Fruit fly (Drosophila melanogaster): ENCODE data around the gene CG5662.

CG5662 gene

DNA sequence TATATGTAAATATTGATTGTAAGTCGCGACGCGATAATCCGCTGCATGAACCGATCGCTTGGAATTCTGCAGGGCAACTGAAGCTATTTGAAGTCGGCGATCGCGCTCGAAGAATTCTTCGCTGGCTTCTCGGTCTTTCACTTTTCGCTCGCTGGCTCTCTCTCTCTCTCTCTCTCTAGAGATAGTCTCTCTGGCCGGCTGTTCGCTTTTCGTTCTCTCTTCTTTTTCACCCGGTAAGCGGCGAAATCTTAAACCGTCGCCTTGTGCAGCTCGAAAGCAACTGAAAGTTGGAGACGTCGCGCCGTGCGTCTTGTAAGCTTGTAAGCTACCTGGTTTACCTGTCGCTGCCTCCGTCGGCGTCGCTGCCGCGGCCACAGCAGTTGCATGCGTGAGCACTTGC is 47.2 kb upstream of the CG5662 start, which contains the start of gene CG9095 (continued):
- TF ChIP-seq Hr3 (GFP tag; optimal IDR thresholded peaks at IDR 0.05) (no peak), Nf-YB (GFP tag; optimal IDR thresholded peaks at IDR 0.05) (no peak), inv (GFP tag; IDR thresholded peaks at IDR 0.05; ENCODE audit: partially characterized antibody) (no peak), Xrp1 (GFP tag; IDR thresholded peaks at IDR 0.05) (no peak), E2f2 (GFP tag; IDR thresholded peaks at IDR 0.05) (no peak), Tbp (GFP tag; optimal IDR thresholded peaks at IDR 0.05) (no peak), CG4617 (GFP tag; optimal IDR thresholded peaks at IDR 0.05; ENCODE audit: borderline replicate concordance) (no peak), CG7786 (GFP tag; optimal IDR thresholded peaks at IDR 0.05) (no peak), CG2202 (tag; optimal IDR thresholded peaks at IDR 0.05) (no peak), row (GFP tag; IDR thresholded peaks at IDR 0.05) (no peak), zen2 (GFP tag; IDR thresholded peaks at IDR 0.05; ENCODE audit: partially characterized antibody) (0 out of 3 replicates have a peak, but pooled peaks have one; percentile 27), CG15601 (tag; optimal IDR thresholded peaks at IDR 0.05) (no peak), bsh (GFP tag; optimal IDR thresholded peaks at IDR 0.05) (no peak), fd3F (GFP tag; optimal IDR thresholded peaks at IDR 0.05) (no peak), dysf (GFP tag; IDR thresholded peaks at IDR 0.05) (no peak), Trl (optimal IDR thresholded peaks at IDR 0.05) (peak; percentile 30 to 63), Trl (GFP tag; optimal IDR thresholded peaks at IDR 0.05) (no peak), fru (optimal IDR thresholded peaks at IDR 0.05) (no peak), Optix (GFP tag; IDR thresholded peaks at IDR 0.05) (no peak), gro (GFP tag; optimal IDR thresholded peaks at IDR 0.05) (no peak), Poxn (GFP tag; IDR thresholded peaks at IDR 0.05) (no peak), CG8359 (GFP tag; optimal IDR thresholded peaks at IDR 0.05; ENCODE audit: borderline replicate concordance) (no peak), Hmr (GFP tag; optimal IDR thresholded peaks at IDR 0.05) (no peak), NK7.1 (GFP tag; optimal IDR thresholded peaks at IDR 0.05) (no peak), CG8944 (GFP tag; optimal IDR thresholded peaks at IDR 0.05) (no peak), br (optimal IDR thresholded peaks at IDR 0.05) (no peak), CG18476 (GFP tag; optimal IDR thresholded peaks at IDR 0.05) (no peak), CG14860 (GFP tag; IDR thresholded peaks at IDR 0.05; ENCODE audit: partially characterized antibody) (no peak), NfI (GFP tag; optimal IDR thresholded peaks at IDR 0.05) (no peak), Med (GFP tag) (peak; percentile 55), Fer3 (tag; optimal IDR thresholded peaks at IDR 0.05) (no peak), salm (tag; optimal IDR thresholded peaks at IDR 0.05) (no peak), CG4404 (GFP tag; IDR thresholded peaks at IDR 0.05) (no peak), CG11247 (GFP tag; IDR thresholded peaks at IDR 0.05) (no peak), pita (GFP tag; optimal IDR thresholded peaks at IDR 0.05) (no peak), CG13123 (GFP tag; optimal IDR thresholded peaks at IDR 0.05) (no peak), ttk (GFP tag; IDR thresholded peaks at IDR 0.05) (no peak), insv (GFP tag; optimal IDR thresholded peaks at IDR 0.05) (no peak), fu2 (GFP tag; optimal IDR thresholded peaks at IDR 0.05) (no peak), Dll (GFP tag; IDR thresholded peaks at IDR 0.05; ENCODE audit: partially characterized antibody) (no peak), CG11085 (GFP tag; IDR thresholded peaks at IDR 0.05) (no peak), CG2875 (GFP tag; optimal IDR thresholded peaks at IDR 0.05) (no peak), CG31365 (tag; optimal IDR thresholded peaks at IDR 0.05) (no peak), Myb (GFP tag; optimal IDR thresholded peaks at IDR 0.05) (no peak), Deaf1 (tag; optimal IDR thresholded peaks at IDR 0.05) (peak; percentile 25), sisA (GFP tag; IDR thresholded peaks at IDR 0.05) (no peak), dmrt11E (tag; optimal IDR thresholded peaks at IDR 0.05) (no peak), fd96Cb (tag; optimal IDR thresholded peaks at IDR 0.05) (no peak), Vsx1 (GFP tag; optimal IDR thresholded peaks at IDR 0.05) (no peak), CG8089 (GFP tag; optimal IDR thresholded peaks at IDR 0.05) (no peak), az2 (GFP tag; optimal IDR thresholded peaks at IDR 0.05) (no peak), chm (GFP tag; IDR thresholded peaks at IDR 0.05) (peak; percentile 33; the same call in 1 of the 2 replicates), Opbp (GFP tag; IDR thresholded peaks at IDR 0.05; ENCODE audit: partially characterized antibody) (0 out of 3 replicates have a peak, but pooled peaks have one; percentile 41)
